Worm (Caenorhabditis elegans) whole organism, L4 larva: Measurements from ENCODE around the gene K10H10.4.

ENCODE experiments used
- F37D6.2 ChIP-seq: sonication (generic microtip); optimal IDR thresholded peaks from 2 replicates; lab custom pipeline; 2016; ENCODE audit warnings: mild to moderate bottlenecking, missing genetic modification characterization, missing compliant biosample characterization
- T26A8.4 ChIP-seq: fragments of 200-800 bp; sonication (Bioruptor generic); IDR thresholded peaks from 2 replicates; pipeline ENCODE4 v1.3.6; 2022; ENCODE audit warnings: missing genetic modification characterization, missing compliant biosample characterization
- Y5F2A.4 ChIP-seq: fragments of 200-800 bp; sonication (Bioruptor generic); optimal IDR thresholded peaks from 2 replicates; lab custom pipeline; 2018; ENCODE audit warnings: mild to moderate bottlenecking, missing genetic modification characterization, missing compliant biosample characterization
- Y75B8A.6 ChIP-seq: fragments of 200-800 bp; sonication (Bioruptor generic); IDR thresholded peaks from 2 replicates; pipeline ENCODE4 v1.3.6; 2022; ENCODE audit warnings: missing genetic modification reagents, missing genetic modification characterization, missing compliant biosample characterization
- ZK546.5 ChIP-seq, 2 experiments: sonication (generic microtip); optimal IDR thresholded peaks; 2 replicates each; lab custom pipeline; 2017; ENCODE audit warnings: missing biosample characterization in 2 of 2, missing genetic modification characterization in 2 of 2
- aha-1 ChIP-seq: fragments of 150-350 bp; peaks from one replicate; lab custom pipeline; 2014; ENCODE audit warnings: missing biosample characterization, missing genetic modification characterization
- ceh-20 ChIP-seq: fragments of 200-800 bp; sonication (Bioruptor generic); IDR thresholded peaks from 2 replicates; pipeline ENCODE4 v1.3.6; 2022; ENCODE audit warnings: missing genetic modification reagents, missing genetic modification characterization, missing compliant biosample characterization
- dmd-6 ChIP-seq: fragments of 200-800 bp; sonication (Bioruptor generic); IDR thresholded peaks from 2 replicates; pipeline ENCODE4 v1.3.6; 2022; ENCODE audit warnings: missing genetic modification reagents, missing genetic modification characterization, missing compliant biosample characterization
- dpl-1 ChIP-seq: fragments of 150-350 bp; optimal IDR thresholded peaks from 2 replicates; lab custom pipeline; 2014; ENCODE audit warnings: missing biosample characterization, missing genetic modification reagents, missing genetic modification characterization
- dve-1 ChIP-seq: sonication (generic microtip); optimal IDR thresholded peaks from 2 replicates; lab custom pipeline; 2017; ENCODE audit warnings: antibody characterized with exemption, mild to moderate bottlenecking, missing genetic modification characterization, missing compliant biosample characterization; ENCODE audit not compliant: insufficient read depth
- egl-43 ChIP-seq: fragments of 200-800 bp; sonication (Bioruptor generic); IDR thresholded peaks from 2 replicates; pipeline ENCODE4 v1.3.6; 2022; ENCODE audit warnings: missing genetic modification reagents, missing genetic modification characterization, missing compliant biosample characterization
- fkh-10 ChIP-seq: fragments of 150-350 bp; optimal IDR thresholded peaks from 2 replicates; lab custom pipeline; 2014; ENCODE audit warnings: missing biosample characterization, missing genetic modification reagents, missing genetic modification characterization
- hif-1 ChIP-seq, 2 experiments: sonication (generic microtip); optimal IDR thresholded peaks; 2 replicates each; lab custom pipeline; 2016 to 2017; ENCODE audit warnings: missing compliant biosample characterization in 2 of 2, missing genetic modification characterization in 2 of 2, missing genetic modification reagents in 2 of 2, missing genotype in 2 of 2, mild to moderate bottlenecking in 1 of 2
- hlh-11 ChIP-seq: fragments of 200-800 bp; sonication (Bioruptor generic); optimal IDR thresholded peaks from 2 replicates; lab custom pipeline; 2018; ENCODE audit warnings: mild to moderate bottlenecking, missing genetic modification characterization, missing compliant biosample characterization
- hlh-30 ChIP-seq: sonication (generic microtip); optimal IDR thresholded peaks from 2 replicates; lab custom pipeline; 2017; ENCODE audit warnings: antibody characterized with exemption, mild to moderate bottlenecking, missing genetic modification characterization, missing compliant biosample characterization; ENCODE audit not compliant: insufficient read depth
- hmg-1.1 ChIP-seq: fragments of 200-800 bp; sonication (Bioruptor generic); IDR thresholded peaks from 2 replicates; pipeline ENCODE4 v1.3.6; 2022; ENCODE audit warnings: missing genetic modification reagents, missing genetic modification characterization, missing compliant biosample characterization
- lin-38 ChIP-seq: fragments of 200-800 bp; sonication (Bioruptor generic); IDR thresholded peaks from 2 replicates; pipeline ENCODE4 v1.3.6; 2022; ENCODE audit warnings: missing genetic modification reagents, missing genetic modification characterization, missing compliant biosample characterization
- lsy-2 ChIP-seq, 2 experiments: fragments of 150-350 bp in 1 of 2; sonication (generic microtip) in 1 of 2; optimal IDR thresholded peaks; 2 replicates each; lab custom pipeline; 2014 to 2017; ENCODE audit warnings: missing biosample characterization in 2 of 2, missing genetic modification characterization in 2 of 2
- mep-1 ChIP-seq: fragments of 150-350 bp; sonication (generic microtip); optimal IDR thresholded peaks from 3 replicates; lab custom pipeline; 2014; ENCODE audit warnings: missing biosample characterization, missing genetic modification characterization
- mes-2 ChIP-seq: sonication (generic microtip); optimal IDR thresholded peaks from 2 replicates; lab custom pipeline; 2016; ENCODE audit warnings: missing genotype, mild to moderate bottlenecking, missing genetic modification characterization, missing compliant biosample characterization; ENCODE audit not compliant: poor library complexity, severe bottlenecking
- mxl-3 ChIP-seq: fragments of 200-800 bp; sonication (Bioruptor generic); optimal IDR thresholded peaks from 2 replicates; lab custom pipeline; 2018; ENCODE audit warnings: mild to moderate bottlenecking, missing genetic modification characterization, missing compliant biosample characterization
- nhr-102 ChIP-seq: sonication (generic microtip); optimal IDR thresholded peaks from 2 replicates; lab custom pipeline; 2016; ENCODE audit warnings: mild to moderate bottlenecking, missing genetic modification characterization, moderate library complexity, missing compliant biosample characterization
- nhr-111 ChIP-seq: fragments of 200-800 bp; sonication (Bioruptor generic); optimal IDR thresholded peaks from 2 replicates; lab custom pipeline; 2018; ENCODE audit warnings: mild to moderate bottlenecking, missing genetic modification characterization, missing compliant biosample characterization
- nhr-28 ChIP-seq: fragments of 150-350 bp; optimal IDR thresholded peaks from 2 replicates; lab custom pipeline; 2014; ENCODE audit warnings: missing biosample characterization, missing genetic modification characterization
- nhr-42 ChIP-seq: fragments of 200-800 bp; sonication (Bioruptor generic); IDR thresholded peaks from 2 replicates; pipeline ENCODE4 v1.3.6; 2022; ENCODE audit warnings: missing genetic modification characterization, missing compliant biosample characterization
- nhr-76 ChIP-seq: fragments of 150-350 bp; optimal IDR thresholded peaks from 2 replicates; lab custom pipeline; 2014; ENCODE audit warnings: missing biosample characterization, missing genetic modification characterization
- nhr-77 ChIP-seq: fragments of 150-350 bp; optimal IDR thresholded peaks from 2 replicates; lab custom pipeline; 2014; ENCODE audit warnings: missing biosample characterization, missing genetic modification characterization
- php-3 ChIP-seq: fragments of 200-800 bp; sonication (Bioruptor generic); IDR thresholded peaks from 2 replicates; pipeline ENCODE4 v1.3.6; 2022; ENCODE audit warnings: missing genetic modification reagents, missing genetic modification characterization, missing compliant biosample characterization
- rbr-2 ChIP-seq: sonication (generic microtip); optimal IDR thresholded peaks from 2 replicates; lab custom pipeline; 2016; ENCODE audit warnings: missing genotype, missing genetic modification characterization, missing compliant biosample characterization
- snpc-1.2 ChIP-seq: fragments of 200-800 bp; sonication (Bioruptor generic); IDR thresholded peaks from 2 replicates; pipeline ENCODE4 v1.3.6; 2022; ENCODE audit warnings: missing genetic modification reagents, missing genetic modification characterization, missing compliant biosample characterization
- spr-1 ChIP-seq: sonication (generic microtip); optimal IDR thresholded peaks from 2 replicates; lab custom pipeline; 2016; ENCODE audit warnings: mild to moderate bottlenecking, missing genetic modification characterization, missing compliant biosample characterization
- unc-62 ChIP-seq, 3 experiments: fragments of 150-350 bp in 1 of 3; sonication (generic microtip); optimal IDR thresholded peaks in 2 of 3; peaks in 1 of 3; 1 replicate in 1 of 3; 2 replicates in 2 of 3; lab custom pipeline; 2014 to 2017; ENCODE audit warnings: missing biosample characterization in 3 of 3, missing genetic modification characterization in 3 of 3, missing genetic modification reagents in 3 of 3, missing genotype in 1 of 3
- vab-7 ChIP-seq: fragments of 200-800 bp; sonication (Bioruptor generic); IDR thresholded peaks from 2 replicates; pipeline ENCODE4 v1.3.6; 2022; ENCODE audit warnings: missing genetic modification reagents, missing genetic modification characterization, missing compliant biosample characterization
- zfp-3 ChIP-seq: fragments of 200-800 bp; sonication (Bioruptor generic); conservative IDR thresholded peaks from 2 replicates; pipeline ENCODE4 v1.3.6; 2022; ENCODE audit warnings: missing genetic modification reagents, missing genetic modification characterization, missing compliant biosample characterization
- ztf-7 ChIP-seq: fragments of 150-350 bp; optimal IDR thresholded peaks from 2 replicates; lab custom pipeline; 2014; ENCODE audit warnings: missing biosample characterization, missing genetic modification characterization

The K10H10.4 gene

ce11 chrII:14480772-14481171 is 19.4 kb upstream of the K10H10.4 start:
- TF ChIP-seq Y75B8A.6 (GFP tag; lab: Robert Waterston, UW), result no peak
- TF ChIP-seq ceh-20 (GFP tag; lab: Robert Waterston, UW), result no peak
- peak; percentile 17 for TF ChIP-seq nhr-28

ce11 chrII:14483813-14484212 is 16.4 kb upstream of the K10H10.4 start:
- TF ChIP-seq unc-62 (GFP tag; optimal IDR thresholded peaks at IDR 0.05 in 1 of 2; lab: Kevin White, UChicago) (peak in 1 of 2 experiments; percentile 91), unc-62 (tag; optimal IDR thresholded peaks at IDR 0.05; lab: Kevin White, UChicago) (no peak), egl-43 (GFP tag; lab: Robert Waterston, UW) (no peak)
- TF ChIP-seq, all 104 proteins: peak for 1

ce11 chrII:14488661-14489060 is 11.6 kb upstream of the K10H10.4 start, which contains the start of gene usp-14:
Gene usp-14 (minus strand): TSS chrII:14488688.
- no peak for TF ChIP-seq ZK546.5 (tag; optimal IDR thresholded peaks at IDR 0.05; lab: Kevin White, UChicago)
- peak in 1 of 2 experiments; percentile 79 for TF ChIP-seq lsy-2 (tag; optimal IDR thresholded peaks at IDR 0.05; lab: Kevin White, UChicago)
- peak in 1 of 2 experiments; percentile 71 for TF ChIP-seq hif-1 (tag; optimal IDR thresholded peaks at IDR 0.05; lab: Kevin White, UChicago)
- TF ChIP-seq aha-1 (tag; lab: Kevin White, UChicago), result peak; percentile 98
- TF ChIP-seq hlh-11, result peak; percentile 57
- peak; percentile 24 for TF ChIP-seq spr-1 (tag; lab: Kevin White, UChicago)
- peak; percentile 53 for TF ChIP-seq dmd-6 (GFP tag; lab: Robert Waterston, UW)
- peak; percentile 71 for TF ChIP-seq lin-38 (GFP tag; lab: Robert Waterston, UW)
- TF ChIP-seq nhr-77 (tag; lab: Kevin White, UChicago), result peak; percentile 60
- TF ChIP-seq snpc-1.2 (GFP tag; lab: Robert Waterston, UW), result no peak
- peak; percentile 44 for TF ChIP-seq rbr-2
- TF ChIP-seq fkh-10, result peak; percentile 21
- TF ChIP-seq zfp-3, result 0 out of 2 replicates have a peak, but pooled peaks have one; percentile 23
- TF ChIP-seq hmg-1.1 (GFP tag; lab: Robert Waterston, UW), result peak; percentile 55; the same call in 1 of the 2 replicates
- peak; percentile 15 for TF ChIP-seq F37D6.2 (tag; lab: Kevin White, UChicago)
- no peak for TF ChIP-seq nhr-76 (tag; lab: Kevin White, UChicago)
- TF ChIP-seq mes-2 (tag; lab: Kevin White, UChicago), result peak; percentile 81
- TF ChIP-seq ztf-7 (tag; lab: Kevin White, UChicago), result peak; percentile 23
- 0 out of 2 replicates have a peak, but pooled peaks have one; percentile 16 for TF ChIP-seq vab-7 (GFP tag; lab: Robert Waterston, UW)
- no peak for TF ChIP-seq Y5F2A.4 (GFP tag; lab: Kevin White, UChicago)
- TF ChIP-seq nhr-28, result peak; percentile 19
- peak; percentile 53 for TF ChIP-seq mep-1 (tag; lab: Kevin White, UChicago)
- TF ChIP-seq ceh-20 (GFP tag; lab: Robert Waterston, UW), result peak; percentile 28; the same call in 1 of the 2 replicates
- TF ChIP-seq nhr-102 (tag; lab: Kevin White, UChicago), result peak; percentile 15
- TF ChIP-seq dpl-1 (GFP tag; lab: Kevin White, UChicago), result peak; percentile 86
- peak; percentile 18 for TF ChIP-seq hlh-30 (tag; lab: Kevin White, UChicago)
- peak; percentile 67 for TF ChIP-seq dve-1 (tag; lab: Kevin White, UChicago)
- TF ChIP-seq T26A8.4 (GFP tag; lab: Robert Waterston, UW), result 0 out of 2 replicates have a peak, but pooled peaks have one; percentile 23
- TF ChIP-seq egl-43 (GFP tag; lab: Robert Waterston, UW), result no peak
- TF ChIP-seq php-3 (GFP tag; lab: Robert Waterston, UW), result no peak
- peak; percentile 3 for TF ChIP-seq mxl-3
- TF ChIP-seq nhr-42 (GFP tag; lab: Robert Waterston, UW), result peak; percentile 80
- no peak for TF ChIP-seq nhr-111 (GFP tag; lab: Kevin White, UChicago)
- TF ChIP-seq, all 104 proteins: peak for 26
